Worm (Caenorhabditis elegans) whole organism, L4 larva: Measurements from ENCODE around the gene gldi-9.

Experiments
- F26F4.8 ChIP-seq: fragments of 200-800 bp; sonication (Bioruptor generic); conservative IDR thresholded peaks from 2 replicates; pipeline ENCODE4 v1.3.6; 2022; ENCODE audit warnings: missing genetic modification characterization, missing compliant biosample characterization
- F37D6.2 ChIP-seq: sonication (generic microtip); optimal IDR thresholded peaks from 2 replicates; lab custom pipeline; 2016; ENCODE audit warnings: mild to moderate bottlenecking, missing genetic modification characterization, missing compliant biosample characterization
- F44E2.7 ChIP-seq: fragments of 200-800 bp; sonication (Bioruptor generic); IDR thresholded peaks from 2 replicates; pipeline ENCODE4 v2.1.2; 2022; ENCODE audit warnings: missing genetic modification characterization, missing compliant biosample characterization
- R02D3.7 ChIP-seq: fragments of 150-350 bp; sonication (generic microtip); optimal IDR thresholded peaks from 3 replicates; lab custom pipeline; 2014; ENCODE audit warnings: missing biosample characterization, missing genetic modification characterization
- T20F7.1 ChIP-seq: fragments of 200-800 bp; sonication (Bioruptor generic); optimal IDR thresholded peaks from 2 replicates; lab custom pipeline; 2018; ENCODE audit warnings: mild to moderate bottlenecking, missing genetic modification characterization, missing compliant biosample characterization
- T26A8.4 ChIP-seq: fragments of 200-800 bp; sonication (Bioruptor generic); IDR thresholded peaks from 2 replicates; pipeline ENCODE4 v1.3.6; 2022; ENCODE audit warnings: missing genetic modification characterization, missing compliant biosample characterization
- Y48G9A.11 ChIP-seq: fragments of 200-800 bp; sonication (Bioruptor generic); IDR thresholded peaks from 2 replicates; pipeline ENCODE4 v1.3.6; 2022; ENCODE audit warnings: missing genetic modification reagents, missing genetic modification characterization, missing compliant biosample characterization
- ZK337.2 ChIP-seq: fragments of 200-800 bp; sonication (Bioruptor generic); IDR thresholded peaks from 2 replicates; pipeline ENCODE4 v1.3.6; 2022; ENCODE audit warnings: missing genetic modification reagents, missing genetic modification characterization, missing compliant biosample characterization
- ZK546.5 ChIP-seq, 2 experiments: sonication (generic microtip); optimal IDR thresholded peaks; 2 replicates each; lab custom pipeline; 2017; ENCODE audit warnings: missing biosample characterization in 2 of 2, missing genetic modification characterization in 2 of 2
- aly-2 ChIP-seq: sonication (generic microtip); optimal IDR thresholded peaks from 2 replicates; lab custom pipeline; 2018; ENCODE audit warnings: missing biosample characterization, missing genetic modification characterization
- ama-1 ChIP-seq: fragments of 150-350 bp; optimal IDR thresholded peaks from 2 replicates; lab custom pipeline; 2014; ENCODE audit warnings: inconsistent platforms, mixed read lengths
- ceh-32 ChIP-seq: sonication (generic microtip); optimal IDR thresholded peaks from 2 replicates; lab custom pipeline; 2016; ENCODE audit warnings: mild to moderate bottlenecking, missing genetic modification characterization, missing compliant biosample characterization; ENCODE audit not compliant: poor library complexity
- cey-2 ChIP-seq: sonication (generic microtip); optimal IDR thresholded peaks from 3 replicates; lab custom pipeline; 2017; ENCODE audit warnings: missing genetic modification characterization, mild to moderate bottlenecking, missing compliant biosample characterization, antibody characterized with exemption, borderline replicate concordance; ENCODE audit not compliant: insufficient read depth
- ctbp-1 ChIP-seq: fragments of 200-800 bp; sonication (Bioruptor generic); IDR thresholded peaks from 2 replicates; pipeline ENCODE4 v1.3.6; 2022; ENCODE audit warnings: missing genetic modification reagents, missing genetic modification characterization, missing compliant biosample characterization
- daf-12 ChIP-seq: fragments of 150-350 bp; optimal IDR thresholded peaks from 2 replicates; lab custom pipeline; 2014; ENCODE audit warnings: missing biosample characterization, missing genetic modification reagents, missing genetic modification characterization
- daf-16 ChIP-seq, 3 experiments: sonication (generic microtip); optimal IDR thresholded peaks; 2 replicates each; lab custom pipeline; 2016 to 2017; ENCODE audit warnings: missing genetic modification characterization in 3 of 3, missing genetic modification reagents in 3 of 3, mild to moderate bottlenecking in 2 of 3, missing compliant biosample characterization in 2 of 3, missing biosample characterization in 1 of 3, moderate library complexity in 1 of 3
- dmd-8 ChIP-seq: fragments of 200-800 bp; sonication (Bioruptor generic); IDR thresholded peaks from 2 replicates; pipeline ENCODE4 v1.3.6; 2022; ENCODE audit warnings: missing genetic modification characterization, missing compliant biosample characterization
- dmd-9 ChIP-seq: fragments of 200-800 bp; sonication (Bioruptor generic); IDR thresholded peaks from 2 replicates; pipeline ENCODE4 v1.3.6; 2022; ENCODE audit warnings: missing genetic modification reagents, missing genetic modification characterization, missing compliant biosample characterization
- dve-1 ChIP-seq: sonication (generic microtip); optimal IDR thresholded peaks from 2 replicates; lab custom pipeline; 2017; ENCODE audit warnings: antibody characterized with exemption, mild to moderate bottlenecking, missing genetic modification characterization, missing compliant biosample characterization; ENCODE audit not compliant: insufficient read depth
- fos-1 ChIP-seq: fragments of 150-350 bp; optimal IDR thresholded peaks from 2 replicates; lab custom pipeline; 2014; ENCODE audit warnings: missing biosample characterization, missing genetic modification characterization
- hlh-11 ChIP-seq: fragments of 200-800 bp; sonication (Bioruptor generic); optimal IDR thresholded peaks from 2 replicates; lab custom pipeline; 2018; ENCODE audit warnings: mild to moderate bottlenecking, missing genetic modification characterization, missing compliant biosample characterization
- hlh-30 ChIP-seq: sonication (generic microtip); optimal IDR thresholded peaks from 2 replicates; lab custom pipeline; 2017; ENCODE audit warnings: antibody characterized with exemption, mild to moderate bottlenecking, missing genetic modification characterization, missing compliant biosample characterization; ENCODE audit not compliant: insufficient read depth
- hmg-1.1 ChIP-seq: fragments of 200-800 bp; sonication (Bioruptor generic); IDR thresholded peaks from 2 replicates; pipeline ENCODE4 v1.3.6; 2022; ENCODE audit warnings: missing genetic modification reagents, missing genetic modification characterization, missing compliant biosample characterization
- lim-7 ChIP-seq: fragments of 200-800 bp; sonication (Bioruptor generic); IDR thresholded peaks from 2 replicates; pipeline ENCODE4 v1.3.6; 2022; ENCODE audit warnings: missing genetic modification characterization, missing compliant biosample characterization
- lin-29 ChIP-seq: fragments of 200-800 bp; sonication (Bioruptor generic); IDR thresholded peaks from 2 replicates; pipeline ENCODE4 v1.3.6; 2022; ENCODE audit warnings: missing genetic modification reagents, missing genetic modification characterization, missing compliant biosample characterization
- lin-39 ChIP-seq: fragments of 150-350 bp; optimal IDR thresholded peaks from 2 replicates; lab custom pipeline; 2014; ENCODE audit warnings: missing biosample characterization, missing genetic modification reagents, missing genetic modification characterization
- lsy-2 ChIP-seq, 2 experiments: fragments of 150-350 bp in 1 of 2; sonication (generic microtip) in 1 of 2; optimal IDR thresholded peaks; 2 replicates each; lab custom pipeline; 2014 to 2017; ENCODE audit warnings: missing biosample characterization in 2 of 2, missing genetic modification characterization in 2 of 2
- madf-5 ChIP-seq, 2 experiments: fragments of 200-800 bp; sonication (Bioruptor generic); IDR thresholded peaks; 2 replicates each; pipeline ENCODE4 v1.3.6; 2022; ENCODE audit warnings: missing compliant biosample characterization in 2 of 2, missing genetic modification characterization in 2 of 2
- madf-9 ChIP-seq: fragments of 200-800 bp; sonication (Bioruptor generic); conservative IDR thresholded peaks from 2 replicates; pipeline ENCODE4 v1.3.6; 2022; ENCODE audit warnings: missing genetic modification reagents, missing genetic modification characterization, missing compliant biosample characterization
- mdt-29 ChIP-seq: fragments of 200-800 bp; sonication (Bioruptor generic); IDR thresholded peaks from 2 replicates; pipeline ENCODE4 v1.3.6; 2022; ENCODE audit warnings: missing genetic modification reagents, missing genetic modification characterization, missing compliant biosample characterization
- mes-2 ChIP-seq: sonication (generic microtip); optimal IDR thresholded peaks from 2 replicates; lab custom pipeline; 2016; ENCODE audit warnings: missing genotype, mild to moderate bottlenecking, missing genetic modification characterization, missing compliant biosample characterization; ENCODE audit not compliant: poor library complexity, severe bottlenecking
- mxl-2 ChIP-seq: fragments of 200-800 bp; sonication (Bioruptor generic); conservative IDR thresholded peaks from 2 replicates; pipeline ENCODE4 v1.3.6; 2022; ENCODE audit warnings: missing genetic modification reagents, missing genetic modification characterization, missing compliant biosample characterization
- mxl-3 ChIP-seq: fragments of 200-800 bp; sonication (Bioruptor generic); optimal IDR thresholded peaks from 2 replicates; lab custom pipeline; 2018; ENCODE audit warnings: mild to moderate bottlenecking, missing genetic modification characterization, missing compliant biosample characterization
- nhr-102 ChIP-seq: sonication (generic microtip); optimal IDR thresholded peaks from 2 replicates; lab custom pipeline; 2016; ENCODE audit warnings: mild to moderate bottlenecking, missing genetic modification characterization, moderate library complexity, missing compliant biosample characterization
- nhr-11 ChIP-seq: fragments of 150-350 bp; optimal IDR thresholded peaks from 2 replicates; lab custom pipeline; 2014; ENCODE audit warnings: missing biosample characterization, missing genetic modification characterization
- nhr-237 ChIP-seq: sonication (generic microtip); optimal IDR thresholded peaks from 2 replicates; lab custom pipeline; 2017; ENCODE audit warnings: missing biosample characterization, missing genetic modification characterization
- nhr-28 ChIP-seq: fragments of 150-350 bp; optimal IDR thresholded peaks from 2 replicates; lab custom pipeline; 2014; ENCODE audit warnings: missing biosample characterization, missing genetic modification characterization
- nhr-41 ChIP-seq: fragments of 200-800 bp; sonication (Bioruptor generic); IDR thresholded peaks from 2 replicates; pipeline ENCODE4 v1.3.6; 2022; ENCODE audit warnings: missing genetic modification reagents, missing genetic modification characterization, missing compliant biosample characterization
- nhr-42 ChIP-seq: fragments of 200-800 bp; sonication (Bioruptor generic); IDR thresholded peaks from 2 replicates; pipeline ENCODE4 v1.3.6; 2022; ENCODE audit warnings: missing genetic modification characterization, missing compliant biosample characterization
- nhr-6 ChIP-seq: fragments of 150-350 bp; optimal IDR thresholded peaks from 2 replicates; lab custom pipeline; 2014; ENCODE audit warnings: missing biosample characterization, missing genetic modification characterization
- nhr-76 ChIP-seq: fragments of 150-350 bp; optimal IDR thresholded peaks from 2 replicates; lab custom pipeline; 2014; ENCODE audit warnings: missing biosample characterization, missing genetic modification characterization
- pha-4 ChIP-seq, 2 experiments: fragments of 150-350 bp in 1 of 2; fragments of 200-800 bp in 1 of 2; sonication (Bioruptor generic) in 1 of 2; IDR thresholded peaks in 1 of 2; optimal IDR thresholded peaks in 1 of 2; 2 replicates each; pipeline versions ENCODE4 v1.3.6 to Lab custom; 2014 to 2022; ENCODE audit warnings: missing genetic modification characterization in 2 of 2, missing genetic modification reagents in 2 of 2, missing biosample characterization in 1 of 2, missing compliant biosample characterization in 1 of 2
- php-3 ChIP-seq: fragments of 200-800 bp; sonication (Bioruptor generic); IDR thresholded peaks from 2 replicates; pipeline ENCODE4 v1.3.6; 2022; ENCODE audit warnings: missing genetic modification reagents, missing genetic modification characterization, missing compliant biosample characterization
- saeg-2 ChIP-seq: fragments of 200-800 bp; sonication (Bioruptor generic); IDR thresholded peaks from 2 replicates; pipeline ENCODE4 v1.3.6; 2022; ENCODE audit warnings: missing genetic modification reagents, missing genetic modification characterization, missing compliant biosample characterization
- skn-1 ChIP-seq: fragments of 150-350 bp; optimal IDR thresholded peaks from 2 replicates; lab custom pipeline; 2014; ENCODE audit warnings: missing biosample characterization, missing genetic modification characterization
- snpc-4 ChIP-seq: fragments of 150-350 bp; optimal IDR thresholded peaks from 2 replicates; lab custom pipeline; 2014; ENCODE audit warnings: missing biosample characterization, missing genetic modification characterization
- spr-3 ChIP-seq: fragments of 200-800 bp; sonication (Bioruptor generic); optimal IDR thresholded peaks from 2 replicates; lab custom pipeline; 2018; ENCODE audit warnings: mild to moderate bottlenecking, missing genetic modification characterization, missing compliant biosample characterization
- tag-97 ChIP-seq: fragments of 200-800 bp; sonication (Bioruptor generic); IDR thresholded peaks from 2 replicates; pipeline ENCODE4 v1.3.6; 2022; ENCODE audit warnings: missing genetic modification characterization, missing compliant biosample characterization
- zfp-2 ChIP-seq: sonication (generic microtip); optimal IDR thresholded peaks from 2 replicates; lab custom pipeline; 2016; ENCODE audit warnings: mild to moderate bottlenecking, missing genetic modification characterization, missing compliant biosample characterization

gldi-9 gene

DNA sequence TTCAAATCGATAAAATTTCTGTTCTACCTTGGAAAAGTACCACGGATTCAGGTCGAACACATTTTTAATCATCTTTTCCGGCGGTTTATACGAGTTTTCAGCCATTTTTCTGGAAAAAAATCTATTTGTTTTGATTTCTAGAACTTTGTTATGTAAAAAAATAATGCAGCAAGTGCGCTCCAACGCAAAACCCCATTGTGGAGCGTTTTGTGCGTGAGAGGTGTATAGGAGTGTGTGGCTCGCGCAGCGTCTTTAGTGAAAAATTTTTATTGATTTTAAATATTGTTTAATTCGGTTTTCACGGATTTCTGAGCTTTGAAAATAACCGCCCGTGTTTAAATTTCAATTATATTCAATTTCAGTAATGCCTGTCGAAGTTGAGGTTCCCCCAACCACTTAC lies 29.7 kb upstream of the gldi-9 start, which contains the start of gene Y71H2AM.20 (continued):
- TF ChIP-seq ctbp-1: peak; percentile 84
- TF ChIP-seq pha-4 (GFP tag; IDR thresholded peaks at IDR 0.05; lab: Robert Waterston, UW): peak; percentile 77; the same call in 1 of the 2 replicates
- peak; percentile 98 for TF ChIP-seq pha-4 (tag; optimal IDR thresholded peaks at IDR 0.05; lab: Kevin White, UChicago)
- TF ChIP-seq zfp-2: peak; percentile 81
- TF ChIP-seq nhr-41 (GFP tag; lab: Robert Waterston, UW): no peak
- TF ChIP-seq F26F4.8 (GFP tag; lab: Robert Waterston, UW): no peak
- TF ChIP-seq hlh-30 (tag; lab: Kevin White, UChicago): peak; percentile 93
- TF ChIP-seq lin-39: no peak
- TF ChIP-seq mdt-29 (GFP tag; lab: Robert Waterston, UW): peak; percentile 55
- peak in 1 of 2 experiments; percentile 70 for TF ChIP-seq ZK546.5 (tag; optimal IDR thresholded peaks at IDR 0.05; lab: Kevin White, UChicago)
- TF ChIP-seq fos-1 (tag; lab: Kevin White, UChicago): no peak
- TF ChIP-seq madf-5 (GFP tag; IDR thresholded peaks at IDR 0.05; lab: Robert Waterston, UW): no peak
- no peak for TF ChIP-seq ceh-32 (tag; lab: Kevin White, UChicago)
- 0 out of 2 replicates have a peak, but pooled peaks have one; percentile 49 for TF ChIP-seq saeg-2 (GFP tag; lab: Robert Waterston, UW)
- TF ChIP-seq dve-1 (tag; lab: Kevin White, UChicago): peak; percentile 99
- TF ChIP-seq lsy-2 (tag; optimal IDR thresholded peaks at IDR 0.05; lab: Kevin White, UChicago): peak; percentile 95 to 98
- no peak for TF ChIP-seq aly-2 (tag; lab: Kevin White, UChicago)
- no peak for TF ChIP-seq cey-2
- TF ChIP-seq nhr-11 (tag; lab: Kevin White, UChicago): peak; percentile 95
- TF ChIP-seq mxl-2: no peak
- peak; percentile 91 for TF ChIP-seq hlh-11 (tag; lab: Kevin White, UChicago)
- peak; percentile 40 for TF ChIP-seq R02D3.7
- peak; percentile 94 for TF ChIP-seq hmg-1.1 (GFP tag; lab: Robert Waterston, UW)
- peak; percentile 26 for TF ChIP-seq spr-3
- peak; percentile 57 for TF ChIP-seq php-3 (GFP tag; lab: Robert Waterston, UW)
- peak; percentile 69 for TF ChIP-seq nhr-237
- peak; percentile 98 for TF ChIP-seq nhr-6 (tag; lab: Kevin White, UChicago)
- peak; percentile 81 for TF ChIP-seq ama-1 (lab: Kevin White, UChicago)
- peak; percentile 86 for TF ChIP-seq F37D6.2
- peak; percentile 97 for TF ChIP-seq mes-2
- no peak for TF ChIP-seq ZK337.2
- no peak for TF ChIP-seq F44E2.7 (GFP tag; lab: Robert Waterston, UW)
- no peak for TF ChIP-seq daf-12 (tag; lab: Kevin White, UChicago)
- TF ChIP-seq dmd-8 (GFP tag; lab: Robert Waterston, UW): no peak
- peak; percentile 68 for TF ChIP-seq T26A8.4 (GFP tag; lab: Robert Waterston, UW)
- peak; percentile 16 for TF ChIP-seq nhr-76 (tag; lab: Kevin White, UChicago)
- peak; percentile 69 for TF ChIP-seq mxl-3 (GFP tag; lab: Kevin White, UChicago)
- peak in 1 of 2 experiments; percentile 75 for TF ChIP-seq daf-16 (GFP tag; optimal IDR thresholded peaks at IDR 0.05; lab: Kevin White, UChicago)
- peak; percentile 76 for TF ChIP-seq daf-16 (tag; optimal IDR thresholded peaks at IDR 0.05; lab: Kevin White, UChicago)
- TF ChIP-seq snpc-4 (tag; lab: Kevin White, UChicago): peak; percentile 44
- no peak; the same call in 1 of the 2 replicates for TF ChIP-seq lim-7 (GFP tag; lab: Robert Waterston, UW)
- TF ChIP-seq T20F7.1 (GFP tag; lab: Kevin White, UChicago): peak; percentile 91
- TF ChIP-seq Y48G9A.11 (GFP tag; lab: Robert Waterston, UW): peak; percentile 47; the same call in 1 of the 2 replicates
- no peak for TF ChIP-seq tag-97 (GFP tag; lab: Robert Waterston, UW)
- peak; percentile 50 for TF ChIP-seq nhr-102 (tag; lab: Kevin White, UChicago)
- peak; percentile 57; the same call in 1 of the 2 replicates for TF ChIP-seq lin-29
- TF ChIP-seq dmd-9 (GFP tag; lab: Robert Waterston, UW): peak; percentile 66; the same call in 1 of the 2 replicates
- no peak for TF ChIP-seq skn-1 (tag; lab: Kevin White, UChicago)
- TF ChIP-seq nhr-42 (GFP tag; lab: Robert Waterston, UW): peak; percentile 85
- peak; percentile 81 for TF ChIP-seq madf-9
- peak; percentile 92 for TF ChIP-seq nhr-28
